Fruit fly (Drosophila melanogaster): ENCODE data around the gene LManIII.

Gene LManIII

dm6 chr2L:8721028-8721427 is 47.5 kb downstream of the LManIII start:
- no peak for TF ChIP-seq Sin3A (optimal IDR thresholded peaks at IDR 0.05)
- no peak for TF ChIP-seq ttk (optimal IDR thresholded peaks at IDR 0.05)
- TF ChIP-seq insv (optimal IDR thresholded peaks at IDR 0.05), result no peak
- TF ChIP-seq psq (optimal IDR thresholded peaks at IDR 0.05), result no peak
- TF ChIP-seq Myc (optimal IDR thresholded peaks at IDR 0.05), result no peak
- no peak for TF ChIP-seq h (optimal IDR thresholded peaks at IDR 0.05)

dm6 chr2L:8719757-8720156 is 48.8 kb downstream of the LManIII start:
- no peak for TF ChIP-seq ttk (optimal IDR thresholded peaks at IDR 0.05)
- no peak for TF ChIP-seq Sin3A (optimal IDR thresholded peaks at IDR 0.05)
- TF ChIP-seq Myc (optimal IDR thresholded peaks at IDR 0.05), result no peak
- TF ChIP-seq psq (optimal IDR thresholded peaks at IDR 0.05), result no peak
- TF ChIP-seq h (optimal IDR thresholded peaks at IDR 0.05), result no peak
- no peak for TF ChIP-seq insv (optimal IDR thresholded peaks at IDR 0.05)

- no peak for TF ChIP-seq psq (optimal IDR thresholded peaks at IDR 0.05)
- no peak for TF ChIP-seq h (optimal IDR thresholded peaks at IDR 0.05)
- TF ChIP-seq Myc (optimal IDR thresholded peaks at IDR 0.05), result no peak
- TF ChIP-seq ttk (optimal IDR thresholded peaks at IDR 0.05), result no peak
- no peak for TF ChIP-seq Sin3A (optimal IDR thresholded peaks at IDR 0.05)
- no peak for TF ChIP-seq insv (optimal IDR thresholded peaks at IDR 0.05)
Measured at dm6 chr2L:8717618-8718336, 50.7 kb downstream of the LManIII start.

- TF ChIP-seq insv (optimal IDR thresholded peaks at IDR 0.05), result no peak
- no peak for TF ChIP-seq psq (optimal IDR thresholded peaks at IDR 0.05)
- no peak for TF ChIP-seq h (optimal IDR thresholded peaks at IDR 0.05)
- no peak for TF ChIP-seq ttk (optimal IDR thresholded peaks at IDR 0.05)
- TF ChIP-seq Myc (optimal IDR thresholded peaks at IDR 0.05), result no peak
- no peak for TF ChIP-seq Sin3A (optimal IDR thresholded peaks at IDR 0.05)
Measured at dm6 chr2L:8716383-8716782, 52.1 kb downstream of the LManIII start.

- TF ChIP-seq insv (optimal IDR thresholded peaks at IDR 0.05) (no peak), Myc (optimal IDR thresholded peaks at IDR 0.05) (no peak), h (optimal IDR thresholded peaks at IDR 0.05) (no peak), ttk (optimal IDR thresholded peaks at IDR 0.05) (no peak)
Measured at dm6 chr2L:8715454-8715853, 53.1 kb downstream of the LManIII start.
